Worm (Caenorhabditis elegans) whole organism, L4/young adult: Measurements from ENCODE around the gene ZK177.2.

ENCODE experiments used
- W03F9.2 ChIP-seq: fragments of 150-350 bp; optimal IDR thresholded peaks from 2 replicates; lab custom pipeline; 2014; ENCODE audit warnings: missing biosample characterization, missing genetic modification characterization
- dao-5 ChIP-seq: sonication (generic microtip); optimal IDR thresholded peaks from 2 replicates; lab custom pipeline; 2016; ENCODE audit warnings: missing genotype, missing genetic modification characterization, moderate library complexity, missing compliant biosample characterization
- him-1 ChIP-seq: sonication (generic microtip); optimal IDR thresholded peaks from 2 replicates; lab custom pipeline; 2016; ENCODE audit warnings: missing genotype, missing genetic modification reagents, missing genetic modification characterization, missing compliant biosample characterization

DNA sequence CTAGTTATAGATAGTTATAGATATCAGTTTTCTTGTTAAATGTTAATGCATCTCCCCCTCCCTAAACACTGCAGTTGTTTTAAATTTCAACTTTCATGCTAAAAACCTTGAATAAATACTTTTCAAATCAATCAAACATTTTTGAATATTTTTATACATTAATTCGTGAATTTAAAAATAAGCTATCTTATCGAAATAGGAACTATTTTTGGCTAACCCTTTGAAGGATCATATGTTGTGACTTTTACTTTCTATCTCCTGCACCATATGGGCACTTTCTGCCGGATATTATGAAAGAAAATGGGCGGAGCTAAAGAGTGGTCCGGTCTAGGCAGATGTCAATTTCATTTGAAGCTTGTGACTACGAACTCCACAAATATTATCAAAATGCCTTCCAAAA lies 3.6 kb downstream of the ZK177.2 start, which contains the start of gene ZK177.11:
- no peak for TF ChIP-seq dao-5 (tag; lab: Kevin White, UChicago)
- no peak for TF ChIP-seq him-1 (tag; lab: Kevin White, UChicago)
- TF ChIP-seq W03F9.2 (tag; lab: Kevin White, UChicago): no peak
